Fruit fly (Drosophila melanogaster): ENCODE data around the gene CG6696.

dm6 chrX:18701752-18702151 lies 39.8 kb upstream of the CG6696 start:
- TF ChIP-seq tgo (GFP tag; IDR thresholded peaks at IDR 0.05) (no peak), Sox102F (GFP tag; optimal IDR thresholded peaks at IDR 0.05) (no peak), CG6654 (GFP tag; optimal IDR thresholded peaks at IDR 0.05) (no peak), CG2678 (tag; optimal IDR thresholded peaks at IDR 0.05) (no peak), jumu (GFP tag; optimal IDR thresholded peaks at IDR 0.05) (no peak), CG18476 (GFP tag; optimal IDR thresholded peaks at IDR 0.05) (no peak)

All from whole organism, embryonic.